Fruit fly (Drosophila melanogaster) Kc167 (cell line): ENCODE results near the gene Hyls1.

Experiments
- Sin3A ChIP-seq: fragments of >200 bp; optimal IDR thresholded peaks from 2 replicates; lab custom pipeline; 2018; ENCODE audit warnings: missing external identifiers
- insv ChIP-seq: fragments of >200 bp; optimal IDR thresholded peaks from 3 replicates; lab custom pipeline; 2018; ENCODE audit warnings: missing external identifiers
- psq ChIP-seq: fragments of >200 bp; optimal IDR thresholded peaks from 2 replicates; lab custom pipeline; 2017; ENCODE audit warnings: missing external identifiers
- ttk ChIP-seq: sonication (Bioruptor generic); optimal IDR thresholded peaks from 2 replicates; lab custom pipeline; 2017; ENCODE audit warnings: missing external identifiers

- TF ChIP-seq ttk, result no peak
- no peak for TF ChIP-seq psq (lab: Kevin White, UChicago)
- no peak for TF ChIP-seq insv (lab: Kevin White, UChicago)
- TF ChIP-seq Sin3A (lab: Kevin White, UChicago), result no peak
These were observed 32.0 kb downstream of the Hyls1 start for dm6 chr2L:16320428-16320827.
